Worm (Caenorhabditis elegans): ENCODE results near the gene dlc-5.

DNA sequence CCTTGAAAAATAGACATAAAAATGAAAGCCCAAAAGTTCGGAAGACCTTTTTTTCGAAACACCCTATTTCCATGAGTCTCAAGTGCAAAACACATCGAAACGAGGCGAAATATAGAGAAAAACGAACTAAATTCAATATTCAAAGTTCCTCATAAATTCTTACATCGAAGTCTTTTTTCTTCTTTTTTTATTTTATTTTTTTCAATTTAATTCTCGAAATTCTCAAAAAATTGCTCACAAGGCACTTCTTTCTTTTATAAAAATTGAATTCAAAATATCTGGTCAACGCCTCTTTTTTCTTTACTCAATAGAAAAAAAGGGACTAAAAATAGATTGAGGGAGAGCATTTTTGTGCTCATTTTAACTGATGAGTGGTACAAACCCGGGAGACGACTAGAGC lies 42.8 kb upstream of the dlc-5 start:
- TF ChIP-seq flt-1 (GFP tag; IDR thresholded peaks at IDR 0.05): no peak
- no peak for TF ChIP-seq ref-1 (GFP tag; conservative IDR thresholded peaks at IDR 0.05)
- no peak for TF ChIP-seq klf-2 (GFP tag; conservative IDR thresholded peaks at IDR 0.05)
- TF ChIP-seq cog-1 (tag; optimal IDR thresholded peaks at IDR 0.05): no peak
- TF ChIP-seq med-1 (GFP tag; optimal IDR thresholded peaks at IDR 0.05; ENCODE audit: insufficient read depth): no peak
- no peak for TF ChIP-seq ztf-23 (GFP tag; IDR thresholded peaks at IDR 0.05)
- no peak for TF ChIP-seq tab-1 (GFP tag; IDR thresholded peaks at IDR 0.05)
- no peak for TF ChIP-seq ztf-29 (GFP tag; IDR thresholded peaks at IDR 0.05)

Data from whole organism, midembryonic.